Fruit fly (Drosophila melanogaster): ENCODE data around the gene betaGlu.

- TF ChIP-seq CG8478 (optimal IDR thresholded peaks at IDR 0.05) (no peak), CTCF (optimal IDR thresholded peaks at IDR 0.05) (no peak)
Measured at dm6 chr3R:31805228-31805738, 33.6 kb upstream of the betaGlu start, which contains the start of the genes CG42233 and CG1971.

All from S2 (cell line).